Fruit fly (Drosophila melanogaster) whole organism, embryonic: ENCODE measurements around the gene Cyp313a4.

Experiments used
- Awh ChIP-seq: fragments of 200-800 bp; sonication (Bioruptor generic); IDR thresholded peaks from 2 replicates; pipeline ENCODE4, ENCODE4 v1.3.6; 2022; ENCODE audit warnings: missing biosample characterization, missing genetic modification characterization
- CG10979 ChIP-seq: fragments of 200-800 bp; sonication (Bioruptor generic); optimal IDR thresholded peaks from 2 replicates; lab custom pipeline; 2018; ENCODE audit warnings: missing biosample characterization, mild to moderate bottlenecking, missing genetic modification characterization, moderate library complexity
- CG12071 ChIP-seq: fragments of 200-800 bp; sonication (Bioruptor generic); optimal IDR thresholded peaks from 3 replicates; lab custom pipeline; 2018; ENCODE audit warnings: missing biosample characterization, mild to moderate bottlenecking, missing genetic modification characterization
- CG1233 ChIP-seq: fragments of 200-800 bp; sonication (Bioruptor generic); optimal IDR thresholded peaks from 4 replicates; lab custom pipeline; 2018; ENCODE audit warnings: missing biosample characterization, mild to moderate bottlenecking, missing genetic modification characterization
- CG14050 ChIP-seq: fragments of 200-800 bp; sonication (Bioruptor generic); IDR thresholded peaks from 3 replicates; pipeline ENCODE4 v1.3.6; 2022; ENCODE audit warnings: missing biosample characterization, missing genetic modification characterization
- CG16815 ChIP-seq: fragments of 200-800 bp; sonication (Bioruptor generic); optimal IDR thresholded peaks from 3 replicates; lab custom pipeline; 2017; ENCODE audit warnings: missing biosample characterization, mild to moderate bottlenecking, missing genetic modification characterization
- CG17328 ChIP-seq: fragments of 200-800 bp; sonication (Bioruptor generic); IDR thresholded peaks from 2 replicates; pipeline ENCODE4 v1.3.6; 2022; ENCODE audit warnings: missing biosample characterization, missing genetic modification characterization
- CG17912 ChIP-seq: fragments of 200-800 bp; sonication (Bioruptor generic); optimal IDR thresholded peaks from 2 replicates; lab custom pipeline; 2018; ENCODE audit warnings: missing biosample characterization, mild to moderate bottlenecking, missing genetic modification characterization
- CG18476 ChIP-seq: fragments of 200-800 bp; sonication (Bioruptor generic); optimal IDR thresholded peaks from 2 replicates; lab custom pipeline; 2016; ENCODE audit warnings: missing biosample characterization, mild to moderate bottlenecking, missing genetic modification characterization
- CG18599 ChIP-seq: fragments of 200-800 bp; sonication (Bioruptor generic); optimal IDR thresholded peaks from 3 replicates; lab custom pipeline; 2017; ENCODE audit warnings: missing biosample characterization, missing genetic modification characterization, mild to moderate bottlenecking, moderate library complexity, missing genetic modification reagents
- CG34224 ChIP-seq: fragments of 200-800 bp; sonication (Bioruptor generic); IDR thresholded peaks from 3 replicates; pipeline ENCODE4 v1.3.6; 2022; ENCODE audit warnings: missing biosample characterization, missing genetic modification characterization; ENCODE audit not compliant: partially characterized antibody
- CG43689 ChIP-seq: fragments of 200-800 bp; sonication (Bioruptor generic); IDR thresholded peaks from 2 replicates; pipeline ENCODE4 v1.3.6; 2022; ENCODE audit warnings: missing biosample characterization, missing genetic modification characterization
- CG4820 ChIP-seq: fragments of 200-800 bp; sonication (Bioruptor generic); optimal IDR thresholded peaks from 3 replicates; lab custom pipeline; 2016; ENCODE audit warnings: missing biosample characterization, missing genetic modification characterization
- CG6254 ChIP-seq: fragments of 200-800 bp; sonication (Bioruptor generic); optimal IDR thresholded peaks from 3 replicates; lab custom pipeline; 2017; ENCODE audit warnings: mild to moderate bottlenecking, missing biosample characterization, missing genetic modification reagents, missing genetic modification characterization
- CG7372 ChIP-seq: fragments of 200-800 bp; sonication (Bioruptor generic); IDR thresholded peaks from 2 replicates; pipeline ENCODE4 v1.3.6; 2022; ENCODE audit warnings: missing biosample characterization, missing genetic modification characterization
- Dad ChIP-seq: fragments of 200-800 bp; sonication (Bioruptor generic); optimal IDR thresholded peaks from 3 replicates; lab custom pipeline; 2016; ENCODE audit warnings: missing biosample characterization, missing genetic modification characterization
- Dbx ChIP-seq: fragments of 200-800 bp; sonication (Bioruptor generic); IDR thresholded peaks from 3 replicates; pipeline ENCODE4 v1.3.6; 2022; ENCODE audit warnings: missing biosample characterization, missing genetic modification characterization
- Dp ChIP-seq: fragments of 200-800 bp; sonication (Bioruptor generic); optimal IDR thresholded peaks from 2 replicates; lab custom pipeline; 2018; ENCODE audit warnings: missing biosample characterization, mild to moderate bottlenecking, missing genetic modification characterization, moderate library complexity
- Elba2 ChIP-seq: fragments of 200-800 bp; sonication (Bioruptor generic); optimal IDR thresholded peaks from 3 replicates; lab custom pipeline; 2016; ENCODE audit warnings: missing biosample characterization, missing genetic modification characterization
- Ets97D ChIP-seq: fragments of 200-800 bp; sonication (Bioruptor generic); optimal IDR thresholded peaks from 3 replicates; lab custom pipeline; 2016; ENCODE audit warnings: missing biosample characterization, missing genetic modification characterization
- GATAe ChIP-seq: fragments of 200-800 bp; sonication (Bioruptor generic); conservative IDR thresholded peaks from 2 replicates; pipeline ENCODE4 v1.3.6; 2022; ENCODE audit warnings: missing biosample characterization, missing genetic modification characterization
- HmgZ ChIP-seq: fragments of 200-800 bp; sonication (Bioruptor generic); optimal IDR thresholded peaks from 2 replicates; lab custom pipeline; 2018; ENCODE audit warnings: missing biosample characterization, mild to moderate bottlenecking, missing genetic modification characterization
- Hmr ChIP-seq: fragments of 200-800 bp; sonication (Bioruptor generic); optimal IDR thresholded peaks from 3 replicates; lab custom pipeline; 2017; ENCODE audit warnings: mild to moderate bottlenecking, missing biosample characterization, missing genetic modification reagents, missing genetic modification characterization
- Mrtf ChIP-seq: fragments of 200-800 bp; sonication (Bioruptor generic); IDR thresholded peaks from 3 replicates; pipeline ENCODE4 v1.3.6; 2022; ENCODE audit warnings: missing biosample characterization, missing genetic modification characterization
- Nf-YA ChIP-seq: fragments of 200-800 bp; sonication (Bioruptor generic); IDR thresholded peaks from 2 replicates; pipeline ENCODE4 v1.3.6; 2022; ENCODE audit warnings: missing biosample characterization, missing genetic modification characterization
- Trl ChIP-seq, 3 experiments: fragments of >200 bp in 2 of 3; fragments of 200-800 bp in 1 of 3; sonication (Bioruptor generic) in 1 of 3; optimal IDR thresholded peaks; 2 replicates in 1 of 3; 3 replicates in 2 of 3; lab custom pipeline; 2016 to 2017; ENCODE audit warnings: missing biosample characterization in 1 of 3, missing genetic modification characterization in 1 of 3
- ap ChIP-seq: fragments of 200-800 bp; sonication (Bioruptor generic); IDR thresholded peaks from 2 replicates; pipeline ENCODE4 v1.3.6; 2022; ENCODE audit warnings: missing biosample characterization, missing genetic modification characterization
- br ChIP-seq: fragments of >200 bp; optimal IDR thresholded peaks from 2 replicates; lab custom pipeline; 2017
- bsh ChIP-seq, 2 experiments: fragments of 200-800 bp; sonication (Bioruptor generic); optimal IDR thresholded peaks; 2 replicates each; lab custom pipeline; 2017 to 2018; ENCODE audit warnings: mild to moderate bottlenecking in 2 of 2, missing biosample characterization in 2 of 2, missing genetic modification characterization in 2 of 2, moderate library complexity in 1 of 2
- ci ChIP-seq: fragments of 200-800 bp; sonication (Bioruptor generic); IDR thresholded peaks from 3 replicates; pipeline ENCODE4 v1.3.6; 2022; ENCODE audit warnings: missing biosample characterization, missing genetic modification characterization
- dpn ChIP-seq, 2 experiments: fragments of 200-800 bp; sonication (Bioruptor generic); optimal IDR thresholded peaks; 3 replicates each; lab custom pipeline; 2016; ENCODE audit warnings: missing biosample characterization in 2 of 2, missing genetic modification characterization in 2 of 2
- emc ChIP-seq: fragments of 200-800 bp; sonication (Bioruptor generic); optimal IDR thresholded peaks from 2 replicates; lab custom pipeline; 2016; ENCODE audit warnings: missing biosample characterization, missing genetic modification characterization
- eve ChIP-seq, 2 experiments: fragments of >200 bp; optimal IDR thresholded peaks; 2 replicates each; lab custom pipeline; 2017; ENCODE audit warnings: missing biosample characterization in 2 of 2, missing genetic modification characterization in 2 of 2
- ewg ChIP-seq: fragments of 200-800 bp; sonication (Bioruptor generic); optimal IDR thresholded peaks from 3 replicates; lab custom pipeline; 2017; ENCODE audit warnings: mild to moderate bottlenecking, missing biosample characterization, missing genetic modification reagents, missing genetic modification characterization
- eyg ChIP-seq: fragments of 200-800 bp; sonication (Bioruptor generic); optimal IDR thresholded peaks from 3 replicates; lab custom pipeline; 2016; ENCODE audit warnings: missing biosample characterization, missing genetic modification characterization
- hbn ChIP-seq: fragments of 200-800 bp; sonication (Bioruptor generic); IDR thresholded peaks from 2 replicates; pipeline ENCODE4 v1.3.6; 2022; ENCODE audit warnings: missing biosample characterization, missing genetic modification characterization; ENCODE audit not compliant: partially characterized antibody
- jigr1 ChIP-seq: fragments of 200-800 bp; sonication (Bioruptor generic); IDR thresholded peaks from 3 replicates; pipeline ENCODE4 v1.3.6; 2022; ENCODE audit warnings: missing biosample characterization, missing genetic modification characterization
- ken ChIP-seq: fragments of 200-800 bp; sonication (Bioruptor generic); IDR thresholded peaks from 3 replicates; pipeline ENCODE4 v1.3.6; 2022; ENCODE audit warnings: missing biosample characterization, missing genetic modification characterization
- nerfin-1 ChIP-seq: fragments of 200-800 bp; sonication (Bioruptor generic); optimal IDR thresholded peaks from 3 replicates; lab custom pipeline; 2019; ENCODE audit warnings: missing biosample characterization, mild to moderate bottlenecking, missing genetic modification characterization, moderate library complexity
- org-1 ChIP-seq: fragments of 200-800 bp; sonication (Bioruptor generic); optimal IDR thresholded peaks from 2 replicates; lab custom pipeline; 2017; ENCODE audit warnings: missing biosample characterization, missing genetic modification characterization
- pb ChIP-seq: fragments of 200-800 bp; sonication (Bioruptor generic); optimal IDR thresholded peaks from 3 replicates; lab custom pipeline; 2016; ENCODE audit warnings: missing biosample characterization, missing genetic modification characterization
- phol ChIP-seq: fragments of 200-800 bp; sonication (Bioruptor generic); optimal IDR thresholded peaks from 3 replicates; lab custom pipeline; 2018; ENCODE audit warnings: missing biosample characterization, mild to moderate bottlenecking, missing genetic modification characterization, moderate library complexity
- psq ChIP-seq: fragments of 200-800 bp; sonication (Bioruptor generic); optimal IDR thresholded peaks from 2 replicates; lab custom pipeline; 2017; ENCODE audit warnings: missing biosample characterization, missing genetic modification characterization
- rib ChIP-seq: fragments of 200-800 bp; sonication (Bioruptor generic); IDR thresholded peaks from 2 replicates; pipeline ENCODE4 v1.3.6; 2022; ENCODE audit warnings: missing biosample characterization, missing genetic modification characterization
- stwl ChIP-seq: fragments of 200-800 bp; sonication (Bioruptor generic); optimal IDR thresholded peaks from 3 replicates; lab custom pipeline; 2018; ENCODE audit warnings: missing biosample characterization, mild to moderate bottlenecking, missing genetic modification characterization, moderate library complexity
- tgo ChIP-seq: fragments of 200-800 bp; sonication (Bioruptor generic); IDR thresholded peaks from 3 replicates; pipeline ENCODE4 v1.3.6; 2022; ENCODE audit warnings: missing biosample characterization, missing genetic modification characterization
- tna ChIP-seq: fragments of 200-800 bp; sonication (Bioruptor generic); IDR thresholded peaks from 2 replicates; pipeline ENCODE4 v1.3.6; 2022; ENCODE audit warnings: missing biosample characterization, missing genetic modification characterization; ENCODE audit not compliant: partially characterized antibody
- vnd ChIP-seq: fragments of 200-800 bp; sonication (Bioruptor generic); IDR thresholded peaks from 3 replicates; pipeline ENCODE4 v1.3.6; 2022; ENCODE audit warnings: missing biosample characterization, missing genetic modification characterization; ENCODE audit not compliant: partially characterized antibody
- vvl ChIP-seq: fragments of 200-800 bp; sonication (Bioruptor generic); IDR thresholded peaks from 2 replicates; pipeline ENCODE4 v1.3.6; 2022; ENCODE audit warnings: missing biosample characterization, missing genetic modification characterization

The Cyp313a4 gene

dm6 chr3R:12653511-12654252 is 27.5 kb downstream of the Cyp313a4 start (continued):
- peak; percentile 64 for TF ChIP-seq HmgZ (tag; lab: Kevin White, UChicago)
- peak; percentile 52 for TF ChIP-seq emc (GFP tag; lab: Kevin White, UChicago)
- TF ChIP-seq eve (GFP tag; optimal IDR thresholded peaks at IDR 0.05; lab: Kevin White, UChicago): no peak
- peak; percentile 82 for TF ChIP-seq ewg
- TF ChIP-seq Mrtf: peak; percentile 74
- peak; percentile 79 for TF ChIP-seq ken (GFP tag; lab: Robert Waterston, UW)
- TF ChIP-seq hbn (GFP tag; lab: Robert Waterston, UW): no peak
- peak; percentile 63 for TF ChIP-seq CG1233
- TF ChIP-seq tna (GFP tag; lab: Robert Waterston, UW): no peak
- TF ChIP-seq Ets97D (GFP tag; lab: Kevin White, UChicago): peak; percentile 31
- no peak for TF ChIP-seq Elba2
- peak; percentile 84 for TF ChIP-seq CG7372 (GFP tag; lab: Robert Waterston, UW)
- peak; percentile 73; the same call in 1 of the 2 replicates for TF ChIP-seq Awh (GFP tag; lab: Robert Waterston, UW)
- peak; percentile 17; the same call in 1 of the 3 replicates for TF ChIP-seq CG34224 (GFP tag; lab: Robert Waterston, UW)
- peak; percentile 75 for TF ChIP-seq CG18599 (GFP tag; lab: Kevin White, UChicago)
- TF ChIP-seq ci (GFP tag; lab: Robert Waterston, UW): peak; percentile 80
- no peak for TF ChIP-seq CG17912 (GFP tag; lab: Kevin White, UChicago)
- TF ChIP-seq ap (GFP tag; lab: Robert Waterston, UW): peak; percentile 78
- TF ChIP-seq CG17328 (GFP tag; lab: Robert Waterston, UW): peak; percentile 66
- no peak for TF ChIP-seq br (lab: Kevin White, UChicago)
- peak; percentile 82 for TF ChIP-seq CG4820
- TF ChIP-seq GATAe (GFP tag; lab: Robert Waterston, UW): peak; percentile 39
- peak in 1 of 2 experiments; percentile 71 for TF ChIP-seq bsh (GFP tag; optimal IDR thresholded peaks at IDR 0.05; lab: Kevin White, UChicago)
- peak; percentile 82 for TF ChIP-seq tgo (GFP tag; lab: Robert Waterston, UW)
- TF ChIP-seq CG16815 (GFP tag; lab: Kevin White, UChicago): peak; percentile 58
- peak; percentile 86 for TF ChIP-seq phol
- peak; percentile 49 for TF ChIP-seq CG43689 (GFP tag; lab: Robert Waterston, UW)
- peak; percentile 13 for TF ChIP-seq psq (GFP tag; lab: Kevin White, UChicago)
- TF ChIP-seq CG14050 (GFP tag; lab: Robert Waterston, UW): peak; percentile 75
- peak; percentile 80 for TF ChIP-seq Dad
- TF ChIP-seq stwl (tag; lab: Kevin White, UChicago): no peak
- peak; percentile 64; the same call in 2 of the 3 replicates for TF ChIP-seq jigr1 (GFP tag; lab: Robert Waterston, UW)
- TF ChIP-seq Dp (GFP tag; lab: Kevin White, UChicago): no peak
- TF ChIP-seq eyg (GFP tag; lab: Kevin White, UChicago): peak; percentile 68
- peak; percentile 80 to 88 for TF ChIP-seq dpn (GFP tag; optimal IDR thresholded peaks at IDR 0.05; lab: Kevin White, UChicago)
- peak; percentile 69 for TF ChIP-seq Hmr (GFP tag; lab: Kevin White, UChicago)
- TF ChIP-seq org-1 (GFP tag; lab: Kevin White, UChicago): peak; percentile 88
- peak; percentile 21 to 56 for TF ChIP-seq Trl (optimal IDR thresholded peaks at IDR 0.05; lab: Kevin White, UChicago)
- TF ChIP-seq Trl (GFP tag; optimal IDR thresholded peaks at IDR 0.05; lab: Kevin White, UChicago): peak; percentile 67
- TF ChIP-seq CG18476 (GFP tag; lab: Kevin White, UChicago): peak; percentile 32
- TF ChIP-seq Nf-YA (GFP tag; lab: Robert Waterston, UW): peak; percentile 65
- no peak for TF ChIP-seq rib (GFP tag; lab: Robert Waterston, UW)
- peak; percentile 75 for TF ChIP-seq nerfin-1 (tag; lab: Kevin White, UChicago)
- TF ChIP-seq vvl (GFP tag; lab: Robert Waterston, UW): peak; percentile 77
- TF ChIP-seq CG6254 (GFP tag; lab: Kevin White, UChicago): peak; percentile 65
- TF ChIP-seq vnd (GFP tag; lab: Robert Waterston, UW): no peak
- TF ChIP-seq CG12071: peak; percentile 75
- peak; percentile 75 for TF ChIP-seq CG10979 (tag; lab: Kevin White, UChicago)
- peak; percentile 74; the same call in 2 of the 3 replicates for TF ChIP-seq Dbx
- peak; percentile 78 for TF ChIP-seq pb (GFP tag; lab: Kevin White, UChicago)
